Fruit fly (Drosophila melanogaster): ENCODE results near the gene CG13318.

dm6 chr3R:8726632-8727031, 45.9 kb downstream of the CG13318 start, which contains the start of gene CG8159:
- TF ChIP-seq h (optimal IDR thresholded peaks at IDR 0.05) (no peak), Myc (optimal IDR thresholded peaks at IDR 0.05) (no peak)
